Fruit fly (Drosophila melanogaster) S2 (cell line): ENCODE data around the gene CG8135.

ENCODE experiments used
- CG8478 ChIP-seq: fragments of >200 bp; optimal IDR thresholded peaks from 2 replicates; lab custom pipeline; 2018
- CTCF ChIP-seq, 2 experiments: fragments of >200 bp; optimal IDR thresholded peaks; 2 replicates each; lab custom pipeline; 2018

CG8135 gene

dm6 chr3R:9418373-9419299 lies 14.5 kb downstream of the CG8135 start:
- TF ChIP-seq CTCF (optimal IDR thresholded peaks at IDR 0.05; lab: Kevin White, UChicago) (no peak), CG8478 (no peak)

- TF ChIP-seq CTCF (optimal IDR thresholded peaks at IDR 0.05; lab: Kevin White, UChicago) = no peak
- no peak for TF ChIP-seq CG8478
These were observed 15.1 kb downstream of the CG8135 start for dm6 chr3R:9419300-9419652.

DNA sequence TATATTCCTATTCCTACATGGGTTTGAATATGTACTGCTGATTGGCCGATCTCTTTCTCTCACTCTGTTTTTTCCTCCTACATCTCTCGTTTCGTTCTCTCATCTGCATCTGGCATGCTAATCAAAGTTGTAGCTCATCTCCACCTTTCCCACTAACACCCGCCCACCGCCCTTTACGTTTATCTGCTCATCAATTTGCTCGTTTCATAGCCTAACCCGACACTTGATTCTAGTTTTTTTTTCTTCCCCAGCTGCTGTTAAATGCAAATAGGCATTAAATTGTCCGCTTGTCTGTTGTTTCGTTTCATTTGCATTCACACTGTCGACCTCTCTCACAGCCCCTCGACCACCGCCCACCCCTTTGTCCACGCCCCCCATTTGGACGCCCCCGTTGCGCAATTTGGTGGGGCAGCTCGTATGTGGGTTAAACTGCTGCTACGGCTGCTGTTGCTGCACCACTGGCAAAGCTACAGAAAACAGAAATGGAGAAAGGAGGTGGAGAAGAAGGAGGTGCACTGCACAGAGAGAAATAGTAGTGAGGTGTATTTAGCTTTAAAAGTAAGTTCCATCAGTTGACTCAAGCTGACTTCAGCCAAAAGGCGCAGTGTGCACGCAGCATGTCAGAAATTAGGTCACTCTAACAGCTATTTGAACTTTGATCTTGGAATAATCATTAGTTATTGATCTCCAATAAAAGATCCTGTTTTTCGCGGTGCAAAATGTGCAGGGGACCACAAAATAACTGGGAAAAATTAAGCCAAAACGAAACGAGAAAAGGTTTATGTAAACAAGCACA lies 16.5 kb downstream of the CG8135 start:
- TF ChIP-seq CTCF (optimal IDR thresholded peaks at IDR 0.05; lab: Kevin White, UChicago) (no peak), CG8478 (no peak)

DNA sequence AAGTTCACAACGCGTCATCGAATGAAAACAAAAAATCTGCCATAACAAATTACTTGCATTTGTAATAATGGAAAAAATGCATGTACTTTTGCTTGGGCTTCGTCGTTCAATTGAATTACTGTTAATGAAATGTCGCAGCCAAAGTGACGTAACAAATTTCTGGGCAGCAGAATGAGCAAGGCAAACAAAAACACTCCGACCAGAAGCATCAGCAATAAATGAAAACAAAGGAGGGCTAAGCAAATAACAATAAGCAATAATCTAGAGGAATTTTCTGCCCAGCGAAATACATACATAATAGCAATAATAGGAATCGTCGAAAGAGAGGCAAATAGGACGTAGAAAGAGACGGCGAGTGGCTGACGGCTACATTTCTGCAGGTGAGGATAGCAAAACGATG lies 18.2 kb downstream of the CG8135 start:
- TF ChIP-seq CG8478 = no peak
- no peak for TF ChIP-seq CTCF (optimal IDR thresholded peaks at IDR 0.05; lab: Kevin White, UChicago)

DNA sequence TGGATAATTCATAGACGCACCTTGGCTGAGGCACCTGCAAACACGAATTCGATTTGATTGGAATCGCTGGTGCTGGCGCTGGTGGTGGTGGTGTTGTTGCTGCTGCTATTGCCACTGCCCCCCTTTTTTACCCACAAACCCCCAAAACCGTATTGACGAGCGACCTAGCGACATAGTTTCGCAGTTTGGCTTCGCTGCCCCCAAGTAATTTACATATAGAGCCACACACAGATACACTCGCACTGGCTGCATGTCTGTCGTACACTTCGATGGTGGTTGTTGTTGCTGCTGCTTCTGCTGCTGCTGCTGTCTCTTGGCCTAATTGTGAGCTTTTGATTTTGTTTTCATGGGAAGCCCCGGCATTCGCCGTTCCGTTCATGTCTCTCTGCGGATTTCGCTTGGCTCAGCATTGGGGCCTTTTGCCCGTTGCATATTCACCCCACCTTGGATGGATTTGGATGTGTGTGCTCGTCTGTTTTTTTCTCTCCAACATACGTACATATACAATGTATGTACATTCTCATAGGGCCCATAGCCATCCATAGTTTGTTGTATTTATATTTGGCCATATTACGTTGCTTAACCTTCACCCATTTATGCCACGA lies 20.0 kb downstream of the CG8135 start:
- TF ChIP-seq CG8478 (no peak), CTCF (optimal IDR thresholded peaks at IDR 0.05; lab: Kevin White, UChicago) (no peak)

dm6 chr3R:9427328-9427727 lies 23.1 kb downstream of the CG8135 start:
- TF ChIP-seq CTCF (optimal IDR thresholded peaks at IDR 0.05; lab: Kevin White, UChicago) (no peak), CG8478 (no peak)

- TF ChIP-seq CG8478 = no peak
- no peak for TF ChIP-seq CTCF (optimal IDR thresholded peaks at IDR 0.05; lab: Kevin White, UChicago)
These were observed 24.1 kb downstream of the CG8135 start for dm6 chr3R:9428189-9428699.

- TF ChIP-seq CTCF (optimal IDR thresholded peaks at IDR 0.05; lab: Kevin White, UChicago) (no peak), CG8478 (no peak)
These were observed 24.8 kb downstream of the CG8135 start for dm6 chr3R:9428988-9429387.

DNA sequence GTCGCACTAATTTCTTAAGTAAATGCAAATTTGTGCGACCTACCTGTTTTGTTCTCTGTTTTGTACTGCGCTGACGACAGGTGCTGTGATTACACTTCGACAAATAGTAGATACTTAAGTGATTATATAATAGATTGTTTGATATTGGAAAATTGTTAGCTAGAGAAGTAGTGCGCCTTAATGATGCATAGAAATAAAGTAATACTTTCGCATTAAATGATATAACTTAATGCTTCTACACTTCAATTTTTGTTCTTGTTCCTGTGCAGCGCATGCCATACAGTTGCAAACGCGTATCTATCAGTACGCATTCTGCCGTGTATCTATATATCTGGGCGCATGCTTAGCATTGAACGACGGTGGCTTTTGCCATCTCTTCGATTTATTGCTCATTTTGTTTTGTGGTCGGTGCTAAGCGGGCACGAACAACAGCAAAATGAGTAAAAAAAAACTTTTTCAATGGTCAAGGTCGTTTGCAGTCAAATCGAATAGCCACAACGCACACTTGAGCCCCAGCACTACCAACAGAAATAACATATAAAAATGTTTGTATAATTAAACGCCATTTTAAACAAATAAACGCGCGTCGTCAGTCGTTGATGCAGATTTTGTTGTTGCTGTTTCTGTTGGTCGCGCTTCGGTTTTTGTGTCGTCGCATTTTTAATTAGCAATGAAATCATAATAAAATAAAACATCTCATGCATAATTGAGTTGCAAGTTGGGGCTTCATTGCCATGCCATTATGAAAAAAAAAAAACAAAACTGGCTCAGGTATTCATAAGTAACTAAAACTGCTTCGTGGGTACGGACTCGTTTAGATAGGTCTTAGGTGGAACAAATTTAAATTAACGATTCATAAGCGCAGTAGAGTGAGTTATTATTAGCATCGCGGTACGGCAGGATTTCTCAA lies 26.4 kb downstream of the CG8135 start:
- no peak for TF ChIP-seq CG8478
- no peak for TF ChIP-seq CTCF (optimal IDR thresholded peaks at IDR 0.05; lab: Kevin White, UChicago)

DNA sequence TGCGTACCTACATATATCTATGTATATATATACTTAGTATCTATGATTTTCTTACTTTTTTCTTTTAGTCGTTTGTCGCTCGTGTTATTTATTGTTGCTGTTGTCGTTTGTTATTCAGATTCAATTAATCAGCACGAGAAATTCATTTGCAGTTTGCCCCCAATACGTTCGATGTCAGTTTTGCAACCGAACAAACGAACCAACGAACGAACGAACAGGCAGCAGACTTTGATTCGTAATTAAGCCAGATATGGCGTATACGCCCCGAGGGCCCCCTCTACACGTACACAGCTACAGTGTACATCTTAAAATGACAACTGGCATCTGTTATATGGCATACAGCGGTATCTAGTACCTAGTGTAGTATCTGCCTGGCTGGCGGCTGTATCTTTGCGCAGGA lies 29.1 kb downstream of the CG8135 start:
- TF ChIP-seq CG8478 = no peak
- no peak for TF ChIP-seq CTCF (optimal IDR thresholded peaks at IDR 0.05; lab: Kevin White, UChicago)

dm6 chr3R:9433774-9434173 lies 29.6 kb downstream of the CG8135 start:
- no peak for TF ChIP-seq CTCF (optimal IDR thresholded peaks at IDR 0.05; lab: Kevin White, UChicago)
- no peak for TF ChIP-seq CG8478

- TF ChIP-seq CG8478 = no peak
- no peak for TF ChIP-seq CTCF (optimal IDR thresholded peaks at IDR 0.05; lab: Kevin White, UChicago)
These were observed 30.6 kb downstream of the CG8135 start for dm6 chr3R:9434543-9435407.

DNA sequence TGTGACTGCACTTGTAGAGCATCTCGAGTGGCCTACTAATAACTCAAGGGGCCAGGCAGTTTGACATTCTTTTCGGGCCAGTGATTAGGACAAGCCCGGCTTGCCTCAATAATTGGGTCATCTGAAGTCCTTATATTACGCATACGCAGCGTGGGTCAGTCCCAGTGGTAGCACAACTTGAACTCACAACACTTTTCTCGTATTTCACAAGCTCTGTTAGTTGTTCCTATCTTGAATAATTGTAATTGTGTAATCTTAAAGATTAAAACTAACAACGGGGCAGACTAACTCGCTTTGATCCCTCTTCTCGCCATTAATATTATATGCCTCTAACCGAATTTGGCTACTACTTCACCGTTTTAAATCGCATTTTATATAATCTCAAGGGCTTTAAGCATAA lies 31.7 kb downstream of the CG8135 start:
- TF ChIP-seq CTCF (optimal IDR thresholded peaks at IDR 0.05; lab: Kevin White, UChicago) (no peak), CG8478 (no peak)
